Worm (Caenorhabditis elegans): Measurements from ENCODE around the gene C27F2.6.
A peak's percentile ranks its signal among the peaks of the same experiment; 100 is the strongest.

The C27F2.6 gene

ce11 chrIII:4930154-4930679 is 50.0 kb downstream of the C27F2.6 start, which contains the start of gene set-2 (continued):
- TF ChIP-seq nhr-12 (tag; optimal IDR thresholded peaks at IDR 0.05) (no peak), nhr-90 (tag; optimal IDR thresholded peaks at IDR 0.05; ENCODE audit: poor library complexity) (peak; percentile 87), irx-1 (tag; optimal IDR thresholded peaks at IDR 0.05) (peak; percentile 87), ceh-90 (tag; optimal IDR thresholded peaks at IDR 0.05) (peak; percentile 91), unc-86 (tag; optimal IDR thresholded peaks at IDR 0.05) (peak; percentile 25), rnt-1 (tag; optimal IDR thresholded peaks at IDR 0.05) (peak; percentile 97), jun-1 (tag; optimal IDR thresholded peaks at IDR 0.05) (peak; percentile 24), isw-1 (GFP tag; IDR thresholded peaks at IDR 0.05) (peak; percentile 70)
